Fruit fly (Drosophila melanogaster): ENCODE data around the gene Spn.

The Spn gene

dm6 chr3L:2575240-2575639, 21.1 kb upstream of the Spn start (continued):
- peak; percentile 35 for TF ChIP-seq CG10979 (tag; optimal IDR thresholded peaks at IDR 0.05)
- peak; percentile 7 for TF ChIP-seq unpg (GFP tag; optimal IDR thresholded peaks at IDR 0.05)
- TF ChIP-seq Pdp1 (GFP tag; optimal IDR thresholded peaks at IDR 0.05) = peak in 1 of 2 experiments; percentile 62
- TF ChIP-seq D19A (tag; optimal IDR thresholded peaks at IDR 0.05) = peak; percentile 23
- no peak for TF ChIP-seq da (GFP tag; optimal IDR thresholded peaks at IDR 0.05)
- no peak for TF ChIP-seq lola (GFP tag; optimal IDR thresholded peaks at IDR 0.05)
- no peak for TF ChIP-seq Neu2 (GFP tag; optimal IDR thresholded peaks at IDR 0.05; ENCODE audit: borderline replicate concordance)
- peak; percentile 5 for TF ChIP-seq CG1233 (GFP tag; optimal IDR thresholded peaks at IDR 0.05)
- TF ChIP-seq fd96Cb (tag; optimal IDR thresholded peaks at IDR 0.05) = peak; percentile 9
- no peak for TF ChIP-seq CG12942 (GFP tag; optimal IDR thresholded peaks at IDR 0.05)
- TF ChIP-seq Doc3 (GFP tag; IDR thresholded peaks at IDR 0.05; ENCODE audit: partially characterized antibody) = no peak
- no peak for TF ChIP-seq Vsx1 (GFP tag; optimal IDR thresholded peaks at IDR 0.05)
- no peak for TF ChIP-seq CG18619 (GFP tag; optimal IDR thresholded peaks at IDR 0.05)
- TF ChIP-seq CkIIα-i1 (GFP tag; IDR thresholded peaks at IDR 0.05) = no peak
- TF ChIP-seq Sry-δ (GFP tag; optimal IDR thresholded peaks at IDR 0.05) = peak; percentile 12
- TF ChIP-seq CG4820 (GFP tag; optimal IDR thresholded peaks at IDR 0.05) = peak; percentile 3
- TF ChIP-seq CG17359 (tag; optimal IDR thresholded peaks at IDR 0.05) = peak; percentile 37
- peak; percentile 36 for TF ChIP-seq Blimp-1 (GFP tag; optimal IDR thresholded peaks at IDR 0.05)
- peak; percentile 54 for TF ChIP-seq dmrt99B (tag; optimal IDR thresholded peaks at IDR 0.05)
- TF ChIP-seq lmd (GFP tag; IDR thresholded peaks at IDR 0.05) = 0 out of 2 replicates have a peak, but pooled peaks have one; percentile 25
- TF ChIP-seq lbe (GFP tag; optimal IDR thresholded peaks at IDR 0.05) = no peak
- TF ChIP-seq pan (optimal IDR thresholded peaks at IDR 0.05) = no peak
- no peak for TF ChIP-seq pan (GFP tag; optimal IDR thresholded peaks at IDR 0.05 in 1 of 2, IDR thresholded peaks at IDR 0.05 in 1 of 2)
- TF ChIP-seq pnt (GFP tag; optimal IDR thresholded peaks at IDR 0.05) = no peak
- no peak for TF ChIP-seq CG30403 (GFP tag; optimal IDR thresholded peaks at IDR 0.05)
- TF ChIP-seq CG17829 (tag; optimal IDR thresholded peaks at IDR 0.05) = peak; percentile 9
- TF ChIP-seq ATbp (GFP tag; optimal IDR thresholded peaks at IDR 0.05) = no peak
- no peak for TF ChIP-seq CG12071 (GFP tag; optimal IDR thresholded peaks at IDR 0.05)
- TF ChIP-seq CrebB (tag; optimal IDR thresholded peaks at IDR 0.05) = no peak
- peak; percentile 20 for TF ChIP-seq lilli (GFP tag; optimal IDR thresholded peaks at IDR 0.05)
- no peak for TF ChIP-seq CG7786 (GFP tag; optimal IDR thresholded peaks at IDR 0.05)
- TF ChIP-seq CG9215 (GFP tag; IDR thresholded peaks at IDR 0.05) = no peak
- TF ChIP-seq CG4424 (GFP tag; optimal IDR thresholded peaks at IDR 0.05) = peak; percentile 12
- TF ChIP-seq Dp (GFP tag; optimal IDR thresholded peaks at IDR 0.05) = no peak
- TF ChIP-seq CG12299 (tag; optimal IDR thresholded peaks at IDR 0.05) = no peak
- TF ChIP-seq p53 (GFP tag; optimal IDR thresholded peaks at IDR 0.05) = no peak
- TF ChIP-seq gem (tag; optimal IDR thresholded peaks at IDR 0.05) = peak; percentile 35
- TF ChIP-seq Dref (GFP tag; IDR thresholded peaks at IDR 0.05) = no peak
- TF ChIP-seq kay (GFP tag; optimal IDR thresholded peaks at IDR 0.05) = peak; percentile 18
- peak; percentile 21 for TF ChIP-seq CG2712 (tag; optimal IDR thresholded peaks at IDR 0.05)
- peak; percentile 32; the same call in 1 of the 2 replicates for TF ChIP-seq Ada2b (GFP tag; IDR thresholded peaks at IDR 0.05)
- no peak for TF ChIP-seq CG10321 (GFP tag; IDR thresholded peaks at IDR 0.05)
- TF ChIP-seq pfk (GFP tag; optimal IDR thresholded peaks at IDR 0.05) = no peak
- TF ChIP-seq cg (GFP tag; optimal IDR thresholded peaks at IDR 0.05) = no peak
- no peak for TF ChIP-seq CG9609 (GFP tag; optimal IDR thresholded peaks at IDR 0.05)
- TF ChIP-seq CG14667 (GFP tag; IDR thresholded peaks at IDR 0.05) = no peak
- no peak for TF ChIP-seq CG31441 (GFP tag; IDR thresholded peaks at IDR 0.05)
- no peak for TF ChIP-seq Dek (tag; optimal IDR thresholded peaks at IDR 0.05)
- peak; percentile 3 for TF ChIP-seq Sox102F (GFP tag; optimal IDR thresholded peaks at IDR 0.05)
- no peak for TF ChIP-seq run (tag; optimal IDR thresholded peaks at IDR 0.05)
- TF ChIP-seq CG17361 (GFP tag; IDR thresholded peaks at IDR 0.05) = no peak
